Worm (Caenorhabditis elegans) whole organism, L4 larva: ENCODE data around the gene W09H1.3.

Experiments used
- F49E8.2 ChIP-seq: sonication (generic microtip); optimal IDR thresholded peaks from 2 replicates; lab custom pipeline; 2016; ENCODE audit warnings: missing compliant biosample characterization, mild to moderate bottlenecking, missing genetic modification characterization, borderline replicate concordance
- Y5F2A.4 ChIP-seq: fragments of 200-800 bp; sonication (Bioruptor generic); optimal IDR thresholded peaks from 2 replicates; lab custom pipeline; 2018; ENCODE audit warnings: mild to moderate bottlenecking, missing genetic modification characterization, missing compliant biosample characterization
- ama-1 ChIP-seq: fragments of 150-350 bp; optimal IDR thresholded peaks from 2 replicates; lab custom pipeline; 2014; ENCODE audit warnings: inconsistent platforms, mixed read lengths
- fkh-10 ChIP-seq: fragments of 150-350 bp; optimal IDR thresholded peaks from 2 replicates; lab custom pipeline; 2014; ENCODE audit warnings: missing biosample characterization, missing genetic modification reagents, missing genetic modification characterization
- jun-1 ChIP-seq: fragments of 150-350 bp; optimal IDR thresholded peaks from 2 replicates; lab custom pipeline; 2014; ENCODE audit warnings: missing biosample characterization, missing genetic modification reagents, missing genetic modification characterization
- lin-29 ChIP-seq: fragments of 200-800 bp; sonication (Bioruptor generic); IDR thresholded peaks from 2 replicates; pipeline ENCODE4 v1.3.6; 2022; ENCODE audit warnings: missing genetic modification reagents, missing genetic modification characterization, missing compliant biosample characterization
- mxl-3 ChIP-seq: fragments of 200-800 bp; sonication (Bioruptor generic); optimal IDR thresholded peaks from 2 replicates; lab custom pipeline; 2018; ENCODE audit warnings: mild to moderate bottlenecking, missing genetic modification characterization, missing compliant biosample characterization
- nhr-25 ChIP-seq: sonication (generic microtip); optimal IDR thresholded peaks from 2 replicates; lab custom pipeline; 2017; ENCODE audit warnings: missing genetic modification characterization, mild to moderate bottlenecking, missing compliant biosample characterization, antibody characterized with exemption, moderate library complexity, borderline replicate concordance; ENCODE audit not compliant: insufficient read depth
- nhr-48 ChIP-seq: sonication (generic microtip); optimal IDR thresholded peaks from 2 replicates; lab custom pipeline; 2016; ENCODE audit warnings: mild to moderate bottlenecking, missing genetic modification characterization, missing compliant biosample characterization
- nhr-76 ChIP-seq: fragments of 150-350 bp; optimal IDR thresholded peaks from 2 replicates; lab custom pipeline; 2014; ENCODE audit warnings: missing biosample characterization, missing genetic modification characterization
- nhr-77 ChIP-seq: fragments of 150-350 bp; optimal IDR thresholded peaks from 2 replicates; lab custom pipeline; 2014; ENCODE audit warnings: missing biosample characterization, missing genetic modification characterization
- skn-1 ChIP-seq: fragments of 150-350 bp; optimal IDR thresholded peaks from 2 replicates; lab custom pipeline; 2014; ENCODE audit warnings: missing biosample characterization, missing genetic modification characterization
- unc-39 ChIP-seq: sonication (generic microtip); optimal IDR thresholded peaks from 2 replicates; lab custom pipeline; 2017; ENCODE audit warnings: missing biosample characterization, missing genetic modification characterization
- zfp-2 ChIP-seq: sonication (generic microtip); optimal IDR thresholded peaks from 2 replicates; lab custom pipeline; 2016; ENCODE audit warnings: mild to moderate bottlenecking, missing genetic modification characterization, missing compliant biosample characterization

DNA sequence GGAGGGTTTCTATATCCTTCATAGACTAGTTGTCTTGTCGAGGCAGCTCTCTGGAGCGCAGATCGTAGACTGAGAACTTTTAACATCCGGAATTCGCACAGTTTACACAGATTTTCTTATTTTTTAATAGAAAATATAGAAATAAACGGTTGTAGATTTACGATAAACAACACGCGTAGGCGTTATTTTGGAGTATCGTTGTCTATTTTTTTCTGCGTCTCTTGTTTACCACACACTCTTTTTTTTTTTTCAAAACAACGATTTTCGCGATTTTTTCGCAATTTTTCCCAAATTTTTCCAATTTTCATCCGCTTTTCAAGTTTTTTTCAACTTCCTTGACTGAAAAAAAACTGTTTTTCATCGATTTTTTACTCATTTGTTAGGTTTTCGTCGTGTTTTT lies 3.0 kb downstream of the W09H1.3 start, which contains the start of gene mecr-1:
- TF ChIP-seq jun-1 (tag; lab: Kevin White, UChicago), result no peak
- TF ChIP-seq Y5F2A.4 (GFP tag; lab: Kevin White, UChicago), result no peak
- no peak for TF ChIP-seq lin-29 (GFP tag; lab: Robert Waterston, UW)
- no peak for TF ChIP-seq unc-39 (tag; lab: Kevin White, UChicago)
- TF ChIP-seq F49E8.2 (tag; lab: Kevin White, UChicago), result no peak
- no peak for TF ChIP-seq zfp-2
- TF ChIP-seq nhr-25 (tag; lab: Kevin White, UChicago), result no peak
- no peak for TF ChIP-seq nhr-76 (tag; lab: Kevin White, UChicago)
- TF ChIP-seq mxl-3, result no peak
- no peak for TF ChIP-seq nhr-77
- TF ChIP-seq fkh-10 (GFP tag; lab: Kevin White, UChicago), result no peak
- TF ChIP-seq ama-1, result no peak
- TF ChIP-seq nhr-48 (tag; lab: Kevin White, UChicago), result no peak
- TF ChIP-seq skn-1 (tag; lab: Kevin White, UChicago), result no peak
